Worm (Caenorhabditis elegans): ENCODE results near the gene sprp-4.

sprp-4 gene

DNA sequence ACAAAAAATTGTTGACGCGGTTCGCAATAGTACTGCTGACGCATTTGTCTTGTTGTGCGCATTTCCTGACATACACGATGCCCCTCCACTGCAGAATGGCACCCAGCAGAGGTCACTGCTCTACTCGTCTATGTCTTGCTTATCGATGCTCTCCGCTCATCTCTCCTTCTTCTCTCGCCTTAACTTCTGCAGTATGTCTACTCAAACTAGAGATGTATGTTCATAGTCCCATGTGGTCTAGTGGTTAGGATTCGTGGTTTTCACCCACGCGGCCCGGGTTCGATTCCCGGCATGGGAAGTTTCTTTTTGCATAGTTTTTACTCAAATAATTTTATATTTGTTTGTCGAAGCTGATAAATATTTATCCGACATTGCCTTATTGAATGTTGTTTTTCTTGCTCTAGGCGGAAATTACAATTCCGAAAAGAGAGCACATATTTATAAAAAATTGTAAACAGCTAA, 17.5 kb downstream of the sprp-4 start, which contains the start of gene C28G1.2 (continued):
- TF ChIP-seq tbx-2 (tag; optimal IDR thresholded peaks at IDR 0.05) (peak; percentile 93), lin-35 (GFP tag; optimal IDR thresholded peaks at IDR 0.05) (peak; percentile 80 to 84), efl-1 (optimal IDR thresholded peaks at IDR 0.05) (peak; percentile 74 to 78), efl-1 (GFP tag; optimal IDR thresholded peaks at IDR 0.05 in 1 of 2) (peak; percentile 49 to 96), fkh-10 (GFP tag; optimal IDR thresholded peaks at IDR 0.05) (peak; percentile 92), dsc-1 (tag; optimal IDR thresholded peaks at IDR 0.05) (peak; percentile 96), hpl-2 (GFP tag; optimal IDR thresholded peaks at IDR 0.05) (peak; percentile 69), snpc-4 (tag; optimal IDR thresholded peaks at IDR 0.05) (peak; percentile 74), mep-1 (tag; optimal IDR thresholded peaks at IDR 0.05) (peak; percentile 89), sptf-1 (tag; optimal IDR thresholded peaks at IDR 0.05) (no peak), skn-1 (tag; optimal IDR thresholded peaks at IDR 0.05) (peak; percentile 80), mef-2 (tag; optimal IDR thresholded peaks at IDR 0.05) (peak; percentile 18), ceh-88 (GFP tag; IDR thresholded peaks at IDR 0.05) (peak; percentile 89), hlh-4 (tag; optimal IDR thresholded peaks at IDR 0.05) (peak; percentile 47), hlh-17 (GFP tag; optimal IDR thresholded peaks at IDR 0.05; ENCODE audit: borderline replicate concordance) (no peak), lin-14 (GFP tag; optimal IDR thresholded peaks at IDR 0.05) (peak; percentile 97), C04F5.9 (tag; optimal IDR thresholded peaks at IDR 0.05) (peak; percentile 69), zip-4 (GFP tag; optimal IDR thresholded peaks at IDR 0.05) (peak; percentile 78), unc-98 (GFP tag; IDR thresholded peaks at IDR 0.05) (peak; percentile 65; the same call in 1 of the 2 replicates), nhr-47 (tag; optimal IDR thresholded peaks at IDR 0.05) (peak; percentile 96), sox-4 (tag; optimal IDR thresholded peaks at IDR 0.05) (peak; percentile 92), lin-39 (tag; optimal IDR thresholded peaks at IDR 0.05) (peak; percentile 80), nhr-71 (tag; optimal IDR thresholded peaks at IDR 0.05) (peak; percentile 96), ceh-90 (tag; optimal IDR thresholded peaks at IDR 0.05) (no peak), lin-13 (GFP tag; optimal IDR thresholded peaks at IDR 0.05) (peak; percentile 74), lin-15B (tag; optimal IDR thresholded peaks at IDR 0.05) (peak; percentile 50), egl-27 (tag; optimal IDR thresholded peaks at IDR 0.05) (peak; percentile 62), blmp-1 (tag; optimal IDR thresholded peaks at IDR 0.05) (peak; percentile 41), elt-2 (tag; optimal IDR thresholded peaks at IDR 0.05) (peak; percentile 44), unc-130 (tag; optimal IDR thresholded peaks at IDR 0.05) (peak; percentile 58), ztf-4 (tag; optimal IDR thresholded peaks at IDR 0.05) (peak; percentile 87), xbp-1 (tag; optimal IDR thresholded peaks at IDR 0.05) (peak; percentile 95), mab-9 (GFP tag; IDR thresholded peaks at IDR 0.05) (peak; percentile 87), ces-1 (GFP tag; optimal IDR thresholded peaks at IDR 0.05) (no peak), mdl-1 (tag; optimal IDR thresholded peaks at IDR 0.05) (peak; percentile 18 to 92), lsy-2 (tag; optimal IDR thresholded peaks at IDR 0.05) (peak; percentile 83 to 91), jun-1 (tag; optimal IDR thresholded peaks at IDR 0.05) (peak; percentile 80), lir-3 (tag; optimal IDR thresholded peaks at IDR 0.05; ENCODE audit: poor library complexity) (peak; percentile 91), nhr-19 (GFP tag; conservative IDR thresholded peaks at IDR 0.05) (peak; percentile 94), nhr-12 (tag; optimal IDR thresholded peaks at IDR 0.05) (no peak), pag-3 (tag; optimal IDR thresholded peaks at IDR 0.05; ENCODE audit: borderline replicate concordance, insufficient read depth) (peak; percentile 73), egl-13 (tag; optimal IDR thresholded peaks at IDR 0.05) (peak; percentile 89), rnt-1 (tag; optimal IDR thresholded peaks at IDR 0.05) (peak; percentile 90), nhr-84 (tag; optimal IDR thresholded peaks at IDR 0.05) (no peak), F16B12.6 (tag; optimal IDR thresholded peaks at IDR 0.05) (peak; percentile 47), unc-62 (GFP tag; optimal IDR thresholded peaks at IDR 0.05) (no peak), fos-1 (tag; optimal IDR thresholded peaks at IDR 0.05) (peak; percentile 76), nhr-77 (tag; optimal IDR thresholded peaks at IDR 0.05) (peak; percentile 86)

All from whole organism, L1 larva.